Worm (Caenorhabditis elegans) whole organism, mixed stage, embryonic: Measurements from ENCODE around the gene clec-41.
A peak's percentile ranks its signal among the peaks of the same experiment; 100 is the strongest.
"Not testable (repeated sequence)": the region's sequence is repeated elsewhere in the genome, so short reads cannot be mapped to it uniquely, and the experiment has no call there.

Experiments
- M03D4.4 ChIP-seq: sonication (generic microtip); optimal IDR thresholded peaks from 2 replicates; lab custom pipeline; 2017; ENCODE audit warnings: mild to moderate bottlenecking, missing genetic modification characterization, missing compliant biosample characterization
- bed-3 ChIP-seq: fragments of 200-800 bp; sonication (Bioruptor generic); optimal IDR thresholded peaks from 3 replicates; lab custom pipeline; 2018; ENCODE audit warnings: mild to moderate bottlenecking, missing genetic modification characterization, moderate library complexity, missing compliant biosample characterization
- blmp-1 ChIP-seq: fragments of 150-350 bp; optimal IDR thresholded peaks from 2 replicates; lab custom pipeline; 2014; ENCODE audit warnings: missing biosample characterization, missing genetic modification characterization
- ceh-43 ChIP-seq: fragments of 200-800 bp; sonication (Bioruptor generic); optimal IDR thresholded peaks from 2 replicates; lab custom pipeline; 2018; ENCODE audit warnings: mild to moderate bottlenecking, missing genetic modification characterization, moderate library complexity, missing compliant biosample characterization
- ceh-83 ChIP-seq: fragments of 200-800 bp; sonication (Bioruptor generic); optimal IDR thresholded peaks from 2 replicates; lab custom pipeline; 2018; ENCODE audit warnings: mild to moderate bottlenecking, missing genetic modification characterization, missing compliant biosample characterization
- ces-1 ChIP-seq: fragments of 150-350 bp; optimal IDR thresholded peaks from 2 replicates; lab custom pipeline; 2014; ENCODE audit warnings: missing biosample characterization, missing genetic modification reagents, missing genetic modification characterization
- cnd-1 ChIP-seq: fragments of 200-800 bp; sonication (Bioruptor generic); optimal IDR thresholded peaks from 2 replicates; lab custom pipeline; 2018; ENCODE audit warnings: mild to moderate bottlenecking, missing genetic modification characterization, missing compliant biosample characterization
- drap-1 ChIP-seq: fragments of 200-800 bp; sonication (Bioruptor generic); optimal IDR thresholded peaks from 3 replicates; lab custom pipeline; 2018; ENCODE audit warnings: mild to moderate bottlenecking, missing genetic modification characterization, missing compliant biosample characterization
- elt-1 ChIP-seq: sonication (generic microtip); optimal IDR thresholded peaks from 2 replicates; lab custom pipeline; 2017; ENCODE audit warnings: missing genetic modification characterization, mild to moderate bottlenecking, missing compliant biosample characterization, antibody characterized with exemption, moderate library complexity, borderline replicate concordance; ENCODE audit not compliant: insufficient read depth
- elt-3 ChIP-seq: fragments of 150-350 bp; optimal IDR thresholded peaks from 2 replicates; lab custom pipeline; 2014; ENCODE audit warnings: missing biosample characterization, missing genetic modification characterization
- flh-1 ChIP-seq: fragments of 200-800 bp; sonication (Bioruptor generic); optimal IDR thresholded peaks from 2 replicates; lab custom pipeline; 2018; ENCODE audit warnings: mild to moderate bottlenecking, missing genetic modification characterization, moderate library complexity, missing compliant biosample characterization
- ham-2 ChIP-seq: fragments of 200-800 bp; sonication (Bioruptor generic); optimal IDR thresholded peaks from 2 replicates; lab custom pipeline; 2018; ENCODE audit warnings: mild to moderate bottlenecking, missing genetic modification characterization, missing compliant biosample characterization
- hlh-1 ChIP-seq: fragments of 150-350 bp; optimal IDR thresholded peaks from 2 replicates; lab custom pipeline; 2014; ENCODE audit warnings: missing biosample characterization, missing genetic modification reagents, missing genetic modification characterization
- lin-13 ChIP-seq: fragments of 150-350 bp; optimal IDR thresholded peaks from 2 replicates; lab custom pipeline; 2014; ENCODE audit warnings: missing biosample characterization, missing genetic modification characterization
- lin-32 ChIP-seq: fragments of 200-800 bp; sonication (Bioruptor generic); optimal IDR thresholded peaks from 2 replicates; lab custom pipeline; 2018; ENCODE audit warnings: mild to moderate bottlenecking, missing genetic modification characterization, missing compliant biosample characterization
- lsy-2 ChIP-seq: fragments of 150-350 bp; optimal IDR thresholded peaks from 2 replicates; lab custom pipeline; 2014; ENCODE audit warnings: missing biosample characterization, missing genetic modification characterization
- mab-5 ChIP-seq: fragments of 150-350 bp; optimal IDR thresholded peaks from 2 replicates; lab custom pipeline; 2014; ENCODE audit warnings: missing biosample characterization, missing genetic modification characterization
- mep-1 ChIP-seq: fragments of 150-350 bp; optimal IDR thresholded peaks from 2 replicates; lab custom pipeline; 2017; ENCODE audit warnings: missing biosample characterization, missing genetic modification reagents, missing genetic modification characterization, inconsistent platforms
- mls-2 ChIP-seq: sonication (generic microtip); optimal IDR thresholded peaks from 2 replicates; lab custom pipeline; 2016; ENCODE audit warnings: mild to moderate bottlenecking, missing genetic modification characterization, moderate library complexity, missing compliant biosample characterization
- nhr-12 ChIP-seq: fragments of 150-350 bp; optimal IDR thresholded peaks from 2 replicates; lab custom pipeline; 2014; ENCODE audit warnings: missing biosample characterization, missing genetic modification characterization
- nhr-2 ChIP-seq: fragments of 150-350 bp; optimal IDR thresholded peaks from 2 replicates; lab custom pipeline; 2014; ENCODE audit warnings: missing biosample characterization, missing genetic modification characterization
- nhr-237 ChIP-seq: fragments of 150-350 bp; optimal IDR thresholded peaks from 2 replicates; lab custom pipeline; 2014; ENCODE audit warnings: missing biosample characterization, missing genetic modification characterization
- nhr-28 ChIP-seq: fragments of 150-350 bp; optimal IDR thresholded peaks from 2 replicates; lab custom pipeline; 2014; ENCODE audit warnings: missing biosample characterization, missing genetic modification characterization
- nhr-76 ChIP-seq: sonication (generic microtip); optimal IDR thresholded peaks from 2 replicates; lab custom pipeline; 2017; ENCODE audit warnings: missing biosample characterization, missing genetic modification characterization
- pha-4 ChIP-seq: fragments of 150-350 bp; optimal IDR thresholded peaks from 2 replicates; lab custom pipeline; 2018; ENCODE audit warnings: missing biosample characterization, missing genetic modification reagents, missing genetic modification characterization
- snpc-4 ChIP-seq: fragments of 150-350 bp; optimal IDR thresholded peaks from 2 replicates; lab custom pipeline; 2014; ENCODE audit warnings: missing biosample characterization, missing genetic modification characterization
- sptf-1 ChIP-seq: sonication (generic microtip); optimal IDR thresholded peaks from 2 replicates; lab custom pipeline; 2017; ENCODE audit warnings: mild to moderate bottlenecking, missing genetic modification characterization, moderate library complexity, missing compliant biosample characterization
- tbx-8 ChIP-seq: fragments of 200-800 bp; sonication (Bioruptor generic); optimal IDR thresholded peaks from 2 replicates; lab custom pipeline; 2018; ENCODE audit warnings: mild to moderate bottlenecking, missing genetic modification characterization, moderate library complexity, missing compliant biosample characterization
- unc-120 ChIP-seq: sonication (generic microtip); optimal IDR thresholded peaks from 2 replicates; lab custom pipeline; 2017; ENCODE audit warnings: missing genetic modification characterization, missing compliant biosample characterization; ENCODE audit not compliant: poor library complexity, severe bottlenecking
- unc-39 ChIP-seq: fragments of 150-350 bp; optimal IDR thresholded peaks from 2 replicates; lab custom pipeline; 2014; ENCODE audit warnings: missing biosample characterization, missing genetic modification characterization
- unc-62 ChIP-seq: fragments of 150-350 bp; optimal IDR thresholded peaks from 2 replicates; lab custom pipeline; 2014; ENCODE audit warnings: missing biosample characterization, missing genetic modification reagents, missing genetic modification characterization
- zip-8 ChIP-seq: fragments of 150-350 bp; optimal IDR thresholded peaks from 2 replicates; lab custom pipeline; 2014; ENCODE audit warnings: missing biosample characterization, missing genetic modification characterization
- ztf-11 ChIP-seq: fragments of 150-350 bp; optimal IDR thresholded peaks from 2 replicates; lab custom pipeline; 2014; ENCODE audit warnings: missing biosample characterization, missing genetic modification characterization

Gene clec-41

DNA sequence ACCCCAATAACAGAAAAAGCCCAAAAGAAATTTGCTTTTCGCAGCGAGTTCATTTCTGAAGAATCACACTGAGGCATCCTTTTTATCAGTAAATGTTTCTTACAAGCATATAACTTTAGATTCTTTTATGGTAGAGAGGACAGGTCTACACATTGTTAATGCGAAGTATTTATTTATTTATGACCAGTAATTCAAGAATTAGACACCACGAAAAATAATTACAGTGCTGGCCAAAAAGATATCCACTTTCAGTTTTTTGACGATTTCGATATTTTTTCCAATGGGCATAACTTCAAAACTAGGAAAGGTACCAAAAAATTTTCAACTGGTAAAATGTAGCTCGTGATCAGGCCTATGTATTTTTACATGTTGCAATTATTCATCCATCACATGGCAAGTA is 3.1 kb downstream of the clec-41 start, which contains the start of gene clec-225:
Gene clec-225, minus strand, starts transcription at position 101 of the 400 bp plus-strand sequence.
- not testable (repeated sequence) for TF ChIP-seq mls-2 (tag; lab: Kevin White, UChicago); elt-1 (tag; lab: Kevin White, UChicago); flh-1 (GFP tag; lab: Kevin White, UChicago)

DNA sequence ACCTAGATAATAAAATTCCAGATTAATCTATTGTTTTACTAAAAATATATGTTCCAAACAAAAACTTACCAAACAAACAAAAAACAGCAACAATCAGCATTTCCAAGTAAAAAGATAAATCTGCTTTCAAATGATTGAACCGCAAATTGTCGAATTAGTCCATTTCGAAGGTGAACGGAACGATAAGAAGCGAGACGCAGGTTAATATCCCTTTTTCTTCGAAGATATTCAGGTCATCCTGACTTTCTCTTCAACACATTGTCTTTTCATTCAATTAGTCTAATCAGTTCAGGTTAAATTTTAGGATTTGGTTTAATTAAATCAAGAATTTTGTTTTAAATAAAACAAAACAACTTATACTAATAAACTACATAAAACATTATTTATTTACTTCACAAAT is 4.5 kb downstream of the clec-41 start, which contains the start of gene B0365.9:
Gene B0365.9, minus strand, starts transcription at position 186 of the 400 bp plus-strand sequence.
- TF ChIP-seq elt-1 (tag; lab: Kevin White, UChicago) (no peak), pha-4 (no peak), ztf-11 (tag; lab: Kevin White, UChicago) (no peak), nhr-76 (tag; lab: Kevin White, UChicago) (no peak), tbx-8 (no peak), lin-13 (tag; lab: Kevin White, UChicago) (no peak), unc-62 (GFP tag; lab: Kevin White, UChicago) (no peak), blmp-1 (tag; lab: Kevin White, UChicago) (no peak)

DNA sequence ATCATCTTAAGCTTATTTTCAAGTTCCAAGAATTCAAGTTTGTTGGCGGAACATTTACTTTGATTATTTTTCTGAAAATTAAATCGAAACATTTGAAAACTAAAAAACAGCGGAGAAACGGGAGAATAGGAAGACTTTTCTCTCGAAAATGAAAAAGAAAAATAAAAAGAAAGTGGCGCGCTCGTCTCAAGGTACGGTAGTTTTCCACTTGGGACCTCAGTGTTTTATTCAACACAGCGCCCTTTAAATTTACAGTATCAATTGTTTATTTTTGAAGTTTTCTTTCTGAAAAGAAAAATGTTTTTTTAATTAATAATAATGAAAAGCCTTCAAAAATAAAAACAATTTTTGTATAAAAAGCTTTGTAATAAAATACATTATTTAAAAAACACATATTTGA is 6.4 kb downstream of the clec-41 start:
- TF ChIP-seq sptf-1 (tag; lab: Kevin White, UChicago) (no peak), lin-32 (no peak), nhr-28 (tag; lab: Kevin White, UChicago) (no peak), cnd-1 (no peak), pha-4 (no peak), nhr-2 (tag; lab: Kevin White, UChicago) (no peak), bed-3 (no peak)
- TF ChIP-seq, all 35 proteins: peak for 0

DNA sequence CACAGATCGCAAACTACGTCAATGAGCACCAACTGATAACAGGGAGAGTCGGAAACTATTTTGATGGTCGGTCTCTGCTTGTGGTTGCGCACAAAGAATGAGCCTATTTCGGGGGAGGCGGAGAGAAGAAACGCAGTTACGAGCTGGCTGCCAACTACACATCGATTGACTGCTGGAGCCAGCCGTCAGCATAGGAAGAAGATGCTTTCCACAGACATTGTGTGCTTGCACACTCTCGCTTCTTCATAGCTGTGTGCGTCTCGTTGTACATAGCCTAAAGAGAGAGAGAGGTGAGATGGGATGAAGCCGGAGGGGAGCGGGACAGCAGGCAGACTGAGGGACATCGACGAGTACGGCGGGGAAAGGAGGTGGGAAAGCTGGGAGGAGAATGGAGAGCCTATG is 7.5 kb downstream of the clec-41 start:
- TF ChIP-seq mep-1 (tag; lab: Kevin White, UChicago) (peak; percentile 33), nhr-2 (tag; lab: Kevin White, UChicago) (no peak), flh-1 (GFP tag; lab: Kevin White, UChicago) (no peak), unc-120 (tag; lab: Kevin White, UChicago) (peak; percentile 91), mab-5 (no peak), nhr-237 (peak; percentile 18), nhr-12 (tag; lab: Kevin White, UChicago) (no peak), pha-4 (peak; percentile 62), ces-1 (peak; percentile 54), elt-1 (tag; lab: Kevin White, UChicago) (no peak), ceh-83 (peak; percentile 70), lsy-2 (tag; lab: Kevin White, UChicago) (no peak), sptf-1 (tag; lab: Kevin White, UChicago) (peak; percentile 29), snpc-4 (no peak), lin-13 (tag; lab: Kevin White, UChicago) (no peak), unc-39 (tag; lab: Kevin White, UChicago) (no peak), M03D4.4 (peak; percentile 49), elt-3 (tag; lab: Kevin White, UChicago) (no peak), blmp-1 (tag; lab: Kevin White, UChicago) (no peak), nhr-76 (tag; lab: Kevin White, UChicago) (no peak), ham-2 (GFP tag; lab: Kevin White, UChicago) (peak; percentile 54), drap-1 (GFP tag; lab: Kevin White, UChicago) (peak; percentile 30), nhr-28 (tag; lab: Kevin White, UChicago) (no peak), zip-8 (no peak), hlh-1 (tag; lab: Kevin White, UChicago) (peak; percentile 80), ztf-11 (tag; lab: Kevin White, UChicago) (no peak), tbx-8 (no peak), ceh-43 (GFP tag; lab: Kevin White, UChicago) (no peak)

DNA sequence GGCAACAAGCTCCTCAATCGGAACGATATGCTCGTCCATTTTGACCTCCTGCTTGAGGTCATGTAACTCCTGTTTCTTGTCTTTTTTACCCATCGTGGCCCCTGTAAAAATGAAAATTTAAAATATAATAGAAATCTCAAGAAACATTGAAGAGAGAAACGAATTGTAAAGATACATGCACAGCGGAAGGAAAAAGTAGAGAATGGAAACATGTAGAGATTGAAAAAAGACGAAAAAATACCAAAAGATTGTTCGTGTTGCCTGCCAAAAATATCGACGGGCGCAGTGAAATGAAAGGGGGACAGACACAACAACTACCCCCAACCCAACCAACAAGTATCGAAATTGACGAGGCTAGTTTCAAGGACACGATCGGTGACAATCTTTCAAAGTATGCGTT is 8.0 kb downstream of the clec-41 start, which contains the start of gene eat-6:
Gene eat-6, minus strand, starts transcription at position 101 of the 400 bp plus-strand sequence.
- TF ChIP-seq drap-1 (GFP tag; lab: Kevin White, UChicago): no peak
- no peak for TF ChIP-seq tbx-8
- no peak for TF ChIP-seq zip-8
- no peak for TF ChIP-seq ham-2 (GFP tag; lab: Kevin White, UChicago)
- TF ChIP-seq blmp-1 (tag; lab: Kevin White, UChicago): no peak
- TF ChIP-seq hlh-1 (tag; lab: Kevin White, UChicago): no peak
- TF ChIP-seq ceh-43 (GFP tag; lab: Kevin White, UChicago): no peak
